Worm (Caenorhabditis elegans) whole organism, young adult: ENCODE measurements around the gene mog-4.

Experiments
- C06A6.2 ChIP-seq: fragments of 200-800 bp; sonication (Bioruptor generic); conservative IDR thresholded peaks from 2 replicates; pipeline ENCODE4 v1.3.6; 2022; ENCODE audit warnings: missing genetic modification characterization, missing compliant biosample characterization
- F39B2.1 ChIP-seq: fragments of 200-800 bp; sonication (Bioruptor generic); IDR thresholded peaks from 2 replicates; pipeline ENCODE4 v1.3.6; 2022; ENCODE audit warnings: missing genetic modification reagents, missing genetic modification characterization, missing compliant biosample characterization
- Y53F4B.3 ChIP-seq: fragments of 200-800 bp; sonication (Bioruptor generic); IDR thresholded peaks from 2 replicates; pipeline ENCODE4 v1.3.6; 2022; ENCODE audit warnings: missing genetic modification reagents, missing genetic modification characterization, missing compliant biosample characterization
- Y95B8A.8 ChIP-seq: fragments of 200-800 bp; sonication (Bioruptor generic); IDR thresholded peaks from 2 replicates; pipeline ENCODE4 v1.3.6; 2022; ENCODE audit warnings: missing genetic modification reagents, missing genetic modification characterization, missing compliant biosample characterization
- hlh-12 ChIP-seq: sonication (generic microtip); optimal IDR thresholded peaks from 2 replicates; lab custom pipeline; 2016; ENCODE audit warnings: missing genetic modification characterization, missing compliant biosample characterization
- lin-54 ChIP-seq: fragments of 200-800 bp; sonication (Bioruptor generic); optimal IDR thresholded peaks from 2 replicates; lab custom pipeline; 2018; ENCODE audit warnings: mild to moderate bottlenecking, missing genetic modification characterization, missing compliant biosample characterization

ce11 chrII:14570541-14571160 is 9.3 kb upstream of the mog-4 start:
- TF ChIP-seq Y95B8A.8 (no peak), Y53F4B.3 (GFP tag; lab: Robert Waterston, UW) (no peak), hlh-12 (tag; lab: Kevin White, UChicago) (no peak), F39B2.1 (GFP tag; lab: Robert Waterston, UW) (no peak), C06A6.2 (GFP tag; lab: Robert Waterston, UW) (no peak), lin-54 (GFP tag; lab: Kevin White, UChicago) (no peak)
